Fruit fly (Drosophila melanogaster): Measurements from ENCODE around the gene CG15824.

CG15824 gene

DNA sequence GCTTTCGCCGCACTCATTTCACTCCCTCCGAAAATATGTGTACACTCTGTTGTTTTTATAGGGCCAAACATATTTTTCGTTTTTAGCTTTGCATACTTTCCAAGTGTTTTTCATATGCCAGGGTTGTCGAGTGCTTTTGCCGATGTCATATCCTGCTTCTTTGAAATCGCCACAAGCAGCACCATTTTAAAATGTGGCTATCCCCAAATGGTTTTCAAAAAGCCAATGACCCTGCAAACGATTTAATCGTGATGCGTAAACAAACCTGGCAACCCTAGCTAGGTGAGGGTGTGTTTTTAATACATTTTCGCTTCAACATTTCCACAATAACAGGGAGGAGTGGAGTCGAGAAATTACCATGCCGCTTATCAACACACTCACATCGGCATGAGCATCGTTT lies 7.5 kb upstream of the CG15824 start (continued):
- TF ChIP-seq CG17912 (GFP tag; optimal IDR thresholded peaks at IDR 0.05) (no peak), Dek (tag; optimal IDR thresholded peaks at IDR 0.05) (peak; percentile 36), Tbp (GFP tag; optimal IDR thresholded peaks at IDR 0.05) (no peak), CG10979 (tag; optimal IDR thresholded peaks at IDR 0.05) (peak; percentile 15), gcm (GFP tag; optimal IDR thresholded peaks at IDR 0.05) (no peak), pzg (GFP tag; optimal IDR thresholded peaks at IDR 0.05) (no peak), CG7928 (GFP tag; optimal IDR thresholded peaks at IDR 0.05) (no peak), Dll (GFP tag; IDR thresholded peaks at IDR 0.05; ENCODE audit: partially characterized antibody) (no peak), p53 (GFP tag; optimal IDR thresholded peaks at IDR 0.05) (no peak), D (optimal IDR thresholded peaks at IDR 0.05) (no peak), D (GFP tag; optimal IDR thresholded peaks at IDR 0.05) (no peak), Aef1 (GFP tag; IDR thresholded peaks at IDR 0.05) (no peak), Bgb (GFP tag; IDR thresholded peaks at IDR 0.05; ENCODE audit: partially characterized antibody) (no peak), CG31441 (GFP tag; IDR thresholded peaks at IDR 0.05) (0 out of 2 replicates have a peak, but pooled peaks have one; percentile 24), CG16813 (GFP tag; IDR thresholded peaks at IDR 0.05; ENCODE audit: partially characterized antibody) (0 out of 3 replicates have a peak, but pooled peaks have one; percentile 18), CG16863 (GFP tag; optimal IDR thresholded peaks at IDR 0.05) (no peak), CG6854 (GFP tag; optimal IDR thresholded peaks at IDR 0.05) (no peak), Pdp1 (GFP tag; optimal IDR thresholded peaks at IDR 0.05) (peak in 1 of 2 experiments; percentile 3), so (GFP tag; IDR thresholded peaks at IDR 0.05) (no peak), HLH3B (GFP tag; IDR thresholded peaks at IDR 0.05) (no peak), nau (GFP tag; optimal IDR thresholded peaks at IDR 0.05) (no peak), CG1792 (GFP tag; optimal IDR thresholded peaks at IDR 0.05) (no peak), corto (GFP tag; optimal IDR thresholded peaks at IDR 0.05) (no peak), CG17359 (tag; optimal IDR thresholded peaks at IDR 0.05) (peak; percentile 49), CG16779 (GFP tag; IDR thresholded peaks at IDR 0.05) (no peak), Atf3 (GFP tag; optimal IDR thresholded peaks at IDR 0.05) (no peak), her (GFP tag; optimal IDR thresholded peaks at IDR 0.05) (peak; percentile 37), zfh2 (GFP tag; optimal IDR thresholded peaks at IDR 0.05) (peak; percentile 14), CG1602 (GFP tag; optimal IDR thresholded peaks at IDR 0.05) (no peak), sna (GFP tag; IDR thresholded peaks at IDR 0.05; ENCODE audit: partially characterized antibody) (no peak), zfh1 (GFP tag; IDR thresholded peaks at IDR 0.05) (no peak), MESR4 (GFP tag; optimal IDR thresholded peaks at IDR 0.05) (no peak), CG13287 (GFP tag; IDR thresholded peaks at IDR 0.05; ENCODE audit: partially characterized antibody) (0 out of 2 replicates have a peak, but pooled peaks have one; percentile 16), CG4820 (GFP tag; optimal IDR thresholded peaks at IDR 0.05) (no peak), tin (GFP tag; optimal IDR thresholded peaks at IDR 0.05) (peak; percentile 19), CG7357 (GFP tag; IDR thresholded peaks at IDR 0.05) (no peak), BEAF-32 (GFP tag; optimal IDR thresholded peaks at IDR 0.05) (no peak), CG33213 (GFP tag; optimal IDR thresholded peaks at IDR 0.05) (no peak), Hsf (GFP tag; optimal IDR thresholded peaks at IDR 0.05) (peak; percentile 2), stc (GFP tag; IDR thresholded peaks at IDR 0.05) (peak; percentile 50; the same call in 1 of the 2 replicates), CG10543 (GFP tag; optimal IDR thresholded peaks at IDR 0.05) (no peak), mld (GFP tag; IDR thresholded peaks at IDR 0.05; ENCODE audit: partially characterized antibody) (no peak), tup (GFP tag; optimal IDR thresholded peaks at IDR 0.05) (no peak), CG14441 (GFP tag; IDR thresholded peaks at IDR 0.05) (0 out of 2 replicates have a peak, but pooled peaks have one; percentile 11), CG6791 (GFP tag; IDR thresholded peaks at IDR 0.05; ENCODE audit: partially characterized antibody) (no peak), Mad (GFP tag; optimal IDR thresholded peaks at IDR 0.05) (no peak), Trl (optimal IDR thresholded peaks at IDR 0.05) (no peak), Trl (GFP tag; optimal IDR thresholded peaks at IDR 0.05) (no peak), inv (GFP tag; IDR thresholded peaks at IDR 0.05; ENCODE audit: partially characterized antibody) (no peak), chm (GFP tag; IDR thresholded peaks at IDR 0.05) (no peak), CG2120 (GFP tag; optimal IDR thresholded peaks at IDR 0.05) (peak; percentile 57)
